Worm (Caenorhabditis elegans) whole organism, early embryonic: Measurements from ENCODE around the gene atln-1.

Source experiments
- B0310.2 ChIP-seq: sonication (generic microtip); optimal IDR thresholded peaks from 2 replicates; lab custom pipeline; 2016; ENCODE audit warnings: mild to moderate bottlenecking, missing genetic modification characterization, missing compliant biosample characterization
- F13C5.2 ChIP-seq: sonication (generic microtip); optimal IDR thresholded peaks from 2 replicates; lab custom pipeline; 2017; ENCODE audit warnings: mild to moderate bottlenecking, missing genetic modification characterization, inconsistent platforms, missing compliant biosample characterization
- aly-1 ChIP-seq: sonication (generic microtip); optimal IDR thresholded peaks from 2 replicates; lab custom pipeline; 2016; ENCODE audit warnings: missing genetic modification characterization, missing compliant biosample characterization
- ama-1 ChIP-seq: fragments of 150-350 bp; optimal IDR thresholded peaks from 2 replicates; lab custom pipeline; 2014
- ets-7 ChIP-seq: sonication (generic microtip); optimal IDR thresholded peaks from 2 replicates; lab custom pipeline; 2016; ENCODE audit warnings: missing genotype, missing genetic modification characterization, missing compliant biosample characterization
- hmg-4 ChIP-seq: fragments of 200-800 bp; sonication (Bioruptor generic); optimal IDR thresholded peaks from 2 replicates; lab custom pipeline; 2018; ENCODE audit warnings: mild to moderate bottlenecking, missing genetic modification characterization, missing compliant biosample characterization
- pes-1 ChIP-seq: fragments of 200-800 bp; sonication (Bioruptor generic); IDR thresholded peaks from 2 replicates; pipeline ENCODE4 v1.3.6; 2022; ENCODE audit warnings: missing genetic modification reagents, missing genetic modification characterization, missing compliant biosample characterization
- scrt-1 ChIP-seq: fragments of 200-800 bp; sonication (Bioruptor generic); IDR thresholded peaks from 2 replicates; pipeline ENCODE4 v1.3.6; 2022; ENCODE audit warnings: missing genetic modification characterization, missing compliant biosample characterization
- tbx-11 ChIP-seq: fragments of 200-800 bp; sonication (Bioruptor generic); IDR thresholded peaks from 2 replicates; pipeline ENCODE4 v1.3.6; 2022; ENCODE audit warnings: missing genetic modification characterization, missing compliant biosample characterization

ce11 chrIV:2761477-2761876 is 27.0 kb upstream of the atln-1 start:
- no peak for TF ChIP-seq tbx-11 (GFP tag; lab: Robert Waterston, UW)
- TF ChIP-seq scrt-1 (GFP tag; lab: Robert Waterston, UW) = no peak
- TF ChIP-seq pes-1 (GFP tag; lab: Robert Waterston, UW) = no peak
- no peak for TF ChIP-seq hmg-4 (GFP tag; lab: Kevin White, UChicago)
- no peak for TF ChIP-seq ets-7 (tag; lab: Kevin White, UChicago)
- TF ChIP-seq aly-1 (tag; lab: Kevin White, UChicago) = no peak
- no peak for TF ChIP-seq F13C5.2 (tag; lab: Kevin White, UChicago)
- no peak for TF ChIP-seq B0310.2 (tag; lab: Kevin White, UChicago)
- no peak for TF ChIP-seq ama-1 (lab: Kevin White, UChicago)
